Worm (Caenorhabditis elegans) whole organism, L2 larva: ENCODE results near the gene srw-87.

ENCODE experiments used
- C34F6.9 ChIP-seq: fragments of 150-350 bp; optimal IDR thresholded peaks from 2 replicates; lab custom pipeline; 2014; ENCODE audit warnings: missing biosample characterization, missing genetic modification characterization
- F13H6.1 ChIP-seq: sonication (generic microtip); optimal IDR thresholded peaks from 2 replicates; lab custom pipeline; 2016; ENCODE audit warnings: missing genetic modification characterization, missing compliant biosample characterization
- R02D3.7 ChIP-seq: fragments of 150-350 bp; optimal IDR thresholded peaks from 2 replicates; lab custom pipeline; 2014; ENCODE audit warnings: missing biosample characterization, missing genetic modification characterization
- Y55F3AM.14 ChIP-seq: fragments of 200-800 bp; sonication (Bioruptor generic); optimal IDR thresholded peaks from 2 replicates; lab custom pipeline; 2018; ENCODE audit warnings: mild to moderate bottlenecking, missing genetic modification characterization, missing compliant biosample characterization
- ama-1 ChIP-seq: fragments of 150-350 bp; optimal IDR thresholded peaks from 2 replicates; lab custom pipeline; 2018; ENCODE audit warnings: inconsistent platforms
- blmp-1 ChIP-seq: sonication (generic microtip); optimal IDR thresholded peaks from 2 replicates; lab custom pipeline; 2017; ENCODE audit warnings: missing genetic modification characterization, mild to moderate bottlenecking, missing compliant biosample characterization, antibody characterized with exemption, moderate library complexity; ENCODE audit not compliant: insufficient read depth
- ceh-16 ChIP-seq: fragments of 150-350 bp; optimal IDR thresholded peaks from 2 replicates; lab custom pipeline; 2014; ENCODE audit warnings: missing biosample characterization, missing genetic modification characterization
- ceh-82 ChIP-seq: fragments of 150-350 bp; optimal IDR thresholded peaks from 2 replicates; lab custom pipeline; 2014; ENCODE audit warnings: missing biosample characterization, missing genetic modification characterization
- egl-27 ChIP-seq: sonication (generic microtip); optimal IDR thresholded peaks from 3 replicates; lab custom pipeline; 2017; ENCODE audit warnings: missing biosample characterization, missing genetic modification reagents, missing genetic modification characterization
- elt-1 ChIP-seq: fragments of 150-350 bp; optimal IDR thresholded peaks from 2 replicates; lab custom pipeline; 2014; ENCODE audit warnings: missing biosample characterization, missing genetic modification characterization
- elt-3 ChIP-seq: sonication (generic microtip); optimal IDR thresholded peaks from 2 replicates; lab custom pipeline; 2017; ENCODE audit warnings: missing biosample characterization, missing genetic modification characterization
- fos-1 ChIP-seq: fragments of 150-350 bp; optimal IDR thresholded peaks from 2 replicates; lab custom pipeline; 2014; ENCODE audit warnings: missing biosample characterization, missing genetic modification characterization
- gmeb-1 ChIP-seq: fragments of 150-350 bp; optimal IDR thresholded peaks from 2 replicates; lab custom pipeline; 2014; ENCODE audit warnings: missing biosample characterization, missing genetic modification characterization
- lin-11 ChIP-seq: fragments of 150-350 bp; sonication (generic microtip); optimal IDR thresholded peaks from 2 replicates; lab custom pipeline; 2014; ENCODE audit warnings: missing biosample characterization, missing genetic modification characterization, inconsistent platforms, mixed read lengths
- lin-13 ChIP-seq: fragments of 150-350 bp; optimal IDR thresholded peaks from 2 replicates; lab custom pipeline; 2014; ENCODE audit warnings: missing biosample characterization, missing genetic modification reagents, missing genetic modification characterization
- lin-39 ChIP-seq: fragments of 150-350 bp; optimal IDR thresholded peaks from 2 replicates; lab custom pipeline; 2014; ENCODE audit warnings: missing biosample characterization, missing genetic modification reagents, missing genetic modification characterization
- lsy-2 ChIP-seq, 2 experiments: fragments of 150-350 bp in 1 of 2; sonication (generic microtip) in 1 of 2; optimal IDR thresholded peaks; 2 replicates each; lab custom pipeline; 2014 to 2017; ENCODE audit warnings: missing biosample characterization in 2 of 2, missing genetic modification characterization in 2 of 2
- mab-5 ChIP-seq: fragments of 150-350 bp; optimal IDR thresholded peaks from 2 replicates; lab custom pipeline; 2014; ENCODE audit warnings: missing biosample characterization, missing genetic modification characterization
- mbf-1 ChIP-seq: sonication (generic microtip); optimal IDR thresholded peaks from 2 replicates; lab custom pipeline; 2017; ENCODE audit warnings: missing biosample characterization, missing genetic modification characterization
- mdl-1 ChIP-seq, 2 experiments: fragments of 150-350 bp in 1 of 2; sonication (generic microtip) in 1 of 2; optimal IDR thresholded peaks; 2 replicates each; lab custom pipeline; 2017; ENCODE audit warnings: missing biosample characterization in 2 of 2, missing genetic modification characterization in 2 of 2
- nhr-11 ChIP-seq: fragments of 150-350 bp; optimal IDR thresholded peaks from 2 replicates; lab custom pipeline; 2014; ENCODE audit warnings: missing biosample characterization, missing genetic modification characterization
- nhr-12 ChIP-seq: fragments of 150-350 bp; optimal IDR thresholded peaks from 2 replicates; lab custom pipeline; 2014; ENCODE audit warnings: missing biosample characterization, missing genetic modification characterization
- nhr-129 ChIP-seq: fragments of 150-350 bp; optimal IDR thresholded peaks from 2 replicates; lab custom pipeline; 2014; ENCODE audit warnings: missing biosample characterization, missing genetic modification characterization
- nhr-21 ChIP-seq: fragments of 150-350 bp; optimal IDR thresholded peaks from 2 replicates; lab custom pipeline; 2014; ENCODE audit warnings: missing biosample characterization, missing genetic modification characterization
- nhr-237 ChIP-seq: fragments of 150-350 bp; optimal IDR thresholded peaks from 2 replicates; lab custom pipeline; 2014; ENCODE audit warnings: missing biosample characterization, missing genetic modification characterization
- nhr-25 ChIP-seq: fragments of 150-350 bp; sonication (generic microtip); optimal IDR thresholded peaks from 3 replicates; lab custom pipeline; 2014; ENCODE audit warnings: missing biosample characterization, missing genetic modification characterization
- nhr-6 ChIP-seq: fragments of 150-350 bp; optimal IDR thresholded peaks from 2 replicates; lab custom pipeline; 2014; ENCODE audit warnings: missing biosample characterization, missing genetic modification characterization
- nhr-77 ChIP-seq: fragments of 150-350 bp; optimal IDR thresholded peaks from 2 replicates; lab custom pipeline; 2014; ENCODE audit warnings: missing biosample characterization, missing genetic modification characterization
- sem-4 ChIP-seq: fragments of 150-350 bp; optimal IDR thresholded peaks from 2 replicates; lab custom pipeline; 2014; ENCODE audit warnings: missing biosample characterization, missing genetic modification reagents, missing genetic modification characterization
- skn-1 ChIP-seq: sonication (generic microtip); optimal IDR thresholded peaks from 2 replicates; lab custom pipeline; 2017; ENCODE audit warnings: missing biosample characterization, missing genetic modification characterization
- snpc-4 ChIP-seq: fragments of 150-350 bp; optimal IDR thresholded peaks from 2 replicates; lab custom pipeline; 2014; ENCODE audit warnings: missing biosample characterization, missing genetic modification characterization
- unc-62 ChIP-seq: fragments of 150-350 bp; optimal IDR thresholded peaks from 2 replicates; lab custom pipeline; 2014; ENCODE audit warnings: missing biosample characterization, missing genetic modification reagents, missing genetic modification characterization
- zag-1 ChIP-seq: fragments of 150-350 bp; optimal IDR thresholded peaks from 2 replicates; lab custom pipeline; 2014; ENCODE audit warnings: missing biosample characterization, missing genetic modification characterization
- ztf-11 ChIP-seq: sonication (generic microtip); optimal IDR thresholded peaks from 2 replicates; lab custom pipeline; 2017; ENCODE audit warnings: missing biosample characterization, missing genetic modification characterization
- ztf-4 ChIP-seq: fragments of 150-350 bp; optimal IDR thresholded peaks from 2 replicates; lab custom pipeline; 2014; ENCODE audit warnings: missing biosample characterization, missing genetic modification characterization

srw-87 gene

DNA sequence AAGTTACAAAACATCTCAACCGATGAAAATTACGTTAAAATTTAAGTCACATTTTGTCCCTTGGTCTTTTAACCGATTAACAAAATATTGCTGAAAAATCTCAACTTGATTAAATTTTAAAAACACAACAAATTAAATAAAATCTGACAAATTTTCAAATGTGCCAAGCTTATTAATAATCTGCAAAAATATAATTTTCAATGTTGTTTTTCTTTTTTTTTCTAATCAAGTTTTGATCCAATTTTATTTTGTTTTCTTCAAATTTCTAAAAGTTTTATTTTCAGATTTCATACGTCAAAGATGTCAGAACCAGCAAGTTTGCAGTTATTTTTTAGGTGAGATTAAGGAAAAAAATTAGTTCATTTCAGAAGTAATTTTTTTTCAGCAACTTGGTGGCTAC lies at the start of gene srw-87:
Gene srw-87 (plus strand): TSS at position 301 of the 400 bp plus-strand sequence.
- no peak for TF ChIP-seq lsy-2 (tag; optimal IDR thresholded peaks at IDR 0.05; lab: Kevin White, UChicago)
- no peak for TF ChIP-seq lin-39 (tag; lab: Kevin White, UChicago)
- TF ChIP-seq zag-1, result no peak
- TF ChIP-seq nhr-77 (tag; lab: Kevin White, UChicago), result no peak
- no peak for TF ChIP-seq fos-1
- TF ChIP-seq nhr-21 (tag; lab: Kevin White, UChicago), result no peak
- no peak for TF ChIP-seq ceh-82 (tag; lab: Kevin White, UChicago)

DNA sequence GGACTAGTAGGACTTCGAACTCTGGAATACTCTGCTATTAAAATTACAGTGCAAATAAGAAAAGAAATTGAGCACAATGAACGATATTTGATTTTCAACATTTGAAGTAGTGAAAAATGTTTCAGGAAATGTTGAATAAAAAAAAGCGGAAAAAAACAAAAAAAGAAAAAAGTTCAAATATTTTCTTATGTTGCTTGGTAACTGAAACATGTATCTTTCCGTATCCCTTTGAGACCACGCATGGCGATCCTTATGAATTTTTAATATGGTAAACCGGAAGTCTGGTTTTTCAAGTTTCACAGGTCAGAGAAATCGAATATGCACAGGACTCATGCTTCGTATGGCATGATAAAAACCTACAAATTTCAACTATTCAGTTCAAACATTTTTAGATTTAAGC lies 48.8 kb upstream of the srw-87 start, which contains the start of gene F28G4.3:
Gene F28G4.3 (minus strand): TSS at position 101 of the 400 bp plus-strand sequence.
- TF ChIP-seq ceh-16 (tag; lab: Kevin White, UChicago) (no peak), blmp-1 (tag; lab: Kevin White, UChicago) (no peak), unc-62 (GFP tag; lab: Kevin White, UChicago) (no peak), fos-1 (no peak), C34F6.9 (no peak), gmeb-1 (tag; lab: Kevin White, UChicago) (no peak), nhr-21 (tag; lab: Kevin White, UChicago) (no peak), snpc-4 (tag; lab: Kevin White, UChicago) (no peak)
- TF ChIP-seq, all 48 proteins: peak for 0

DNA sequence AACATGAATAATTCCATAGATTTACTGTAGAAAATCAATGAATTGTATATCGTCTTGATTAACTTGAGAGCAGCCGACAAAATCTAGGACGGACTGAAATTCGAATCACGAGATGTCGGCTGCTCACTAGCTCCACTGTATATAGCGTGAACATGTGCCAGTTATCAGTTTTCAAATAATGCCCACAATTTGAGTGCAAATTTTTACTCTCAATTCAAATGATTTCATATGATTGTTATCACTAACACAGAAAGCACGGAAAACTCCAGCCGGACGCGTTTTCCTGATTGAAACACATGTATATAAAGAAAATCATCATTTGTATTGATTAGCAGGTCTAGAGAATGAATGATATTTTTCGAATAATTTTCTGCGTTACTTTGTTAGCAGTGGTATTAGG lies 44.0 kb upstream of the srw-87 start, which contains the start of gene oac-5:
Gene oac-5 (plus strand): TSS at position 301 of the 400 bp plus-strand sequence.
- TF ChIP-seq elt-3 (no peak), nhr-6 (tag; lab: Kevin White, UChicago) (no peak), nhr-11 (tag; lab: Kevin White, UChicago) (no peak), F13H6.1 (tag; lab: Kevin White, UChicago) (no peak)

DNA sequence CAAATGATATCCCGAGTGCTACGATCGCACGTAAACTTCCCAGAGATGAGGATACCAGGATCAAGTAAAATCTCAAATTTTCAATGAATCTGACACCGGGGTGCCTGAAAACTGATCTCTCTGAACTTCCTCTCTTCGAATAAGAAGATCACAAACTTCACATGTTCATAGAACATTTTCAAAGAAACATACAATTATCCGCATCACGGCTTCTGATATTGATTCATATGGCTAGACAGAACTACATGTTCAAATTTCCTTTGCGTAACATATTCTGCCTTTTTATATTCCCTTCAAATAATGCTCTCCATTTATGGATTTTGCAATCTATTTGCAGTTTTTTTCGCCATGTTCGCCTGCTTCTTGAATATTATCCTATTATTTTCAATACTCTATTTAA lies 39.4 kb upstream of the srw-87 start, which contains the start of gene srbc-83:
Gene srbc-83 (plus strand): TSS at position 301 of the 400 bp plus-strand sequence.
- TF ChIP-seq mdl-1 (tag; optimal IDR thresholded peaks at IDR 0.05; lab: Kevin White, UChicago), result no peak
- TF ChIP-seq ztf-11 (tag; lab: Kevin White, UChicago), result no peak
- TF ChIP-seq lin-11 (tag; lab: Kevin White, UChicago), result no peak
- no peak for TF ChIP-seq gmeb-1 (tag; lab: Kevin White, UChicago)
- no peak for TF ChIP-seq snpc-4 (tag; lab: Kevin White, UChicago)
- no peak for TF ChIP-seq nhr-12 (tag; lab: Kevin White, UChicago)
- TF ChIP-seq nhr-129, result no peak
- no peak for TF ChIP-seq egl-27 (tag; lab: Kevin White, UChicago)
- TF ChIP-seq elt-1 (tag; lab: Kevin White, UChicago), result no peak
- no peak for TF ChIP-seq R02D3.7
- TF ChIP-seq mbf-1 (tag; lab: Kevin White, UChicago), result no peak
- TF ChIP-seq lin-13 (GFP tag; lab: Kevin White, UChicago), result no peak
- TF ChIP-seq nhr-237, result no peak

DNA sequence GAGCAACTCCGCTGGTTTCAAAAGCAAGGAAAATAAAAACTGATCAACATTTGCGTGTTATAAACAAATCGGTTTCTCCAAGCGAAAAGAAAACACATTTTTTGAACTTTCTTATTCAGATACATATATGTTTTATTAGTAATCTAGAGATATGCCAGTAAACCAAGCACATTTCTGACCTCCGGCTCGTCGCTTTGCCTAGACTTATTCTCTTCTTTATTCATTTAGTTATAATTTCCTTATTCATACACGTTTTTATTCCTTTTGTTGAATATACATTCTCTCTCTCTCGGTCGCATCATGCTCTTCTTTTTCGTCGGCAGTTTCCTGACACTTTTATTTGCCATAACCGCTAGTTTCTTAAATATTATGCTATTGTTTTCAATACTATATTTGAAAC lies 37.8 kb upstream of the srw-87 start, which contains the start of gene srbc-84:
Gene srbc-84 (plus strand): TSS at position 301 of the 400 bp plus-strand sequence.
- TF ChIP-seq nhr-25 (tag; lab: Kevin White, UChicago), result no peak
- no peak for TF ChIP-seq fos-1
- TF ChIP-seq sem-4 (tag; lab: Kevin White, UChicago), result no peak
- no peak for TF ChIP-seq ceh-16 (tag; lab: Kevin White, UChicago)
- TF ChIP-seq mab-5 (tag; lab: Kevin White, UChicago), result no peak
- TF ChIP-seq nhr-77 (tag; lab: Kevin White, UChicago), result no peak
- no peak for TF ChIP-seq unc-62 (GFP tag; lab: Kevin White, UChicago)
- no peak for TF ChIP-seq skn-1
- TF ChIP-seq ztf-4 (tag; lab: Kevin White, UChicago), result no peak
- no peak for TF ChIP-seq elt-1 (tag; lab: Kevin White, UChicago)
- no peak for TF ChIP-seq Y55F3AM.14 (GFP tag; lab: Kevin White, UChicago)
- TF ChIP-seq ama-1, result no peak
